Worm (Caenorhabditis elegans): ENCODE results near the gene drd-50.

The drd-50 gene

ce11 chrIV:4093087-4093486, 24.4 kb upstream of the drd-50 start:
- no peak for TF ChIP-seq skn-1 (tag; optimal IDR thresholded peaks at IDR 0.05)
- no peak for TF ChIP-seq egl-27 (tag; optimal IDR thresholded peaks at IDR 0.05)
- TF ChIP-seq daf-12 (tag; optimal IDR thresholded peaks at IDR 0.05), result no peak
- TF ChIP-seq ama-1 (optimal IDR thresholded peaks at IDR 0.05), result peak; percentile 1
- no peak for TF ChIP-seq nhr-77 (tag; optimal IDR thresholded peaks at IDR 0.05)
- TF ChIP-seq nhr-11 (tag; optimal IDR thresholded peaks at IDR 0.05), result no peak
- peak; percentile 66 for TF ChIP-seq R02D3.7 (tag; optimal IDR thresholded peaks at IDR 0.05)
- peak; percentile 62 for TF ChIP-seq fos-1 (tag; optimal IDR thresholded peaks at IDR 0.05)
- no peak for TF ChIP-seq ceh-9 (tag; optimal IDR thresholded peaks at IDR 0.05)
- TF ChIP-seq nhr-237 (tag; optimal IDR thresholded peaks at IDR 0.05), result no peak
- TF ChIP-seq egl-5 (tag; optimal IDR thresholded peaks at IDR 0.05), result peak; percentile 10
- TF ChIP-seq ceh-16 (tag; optimal IDR thresholded peaks at IDR 0.05), result no peak
- peak; percentile 62 for TF ChIP-seq snpc-4 (tag; optimal IDR thresholded peaks at IDR 0.05)
- no peak for TF ChIP-seq zag-1 (tag; optimal IDR thresholded peaks at IDR 0.05)
- peak; percentile 70 for TF ChIP-seq lin-39 (tag; optimal IDR thresholded peaks at IDR 0.05)
- peak; percentile 92 for TF ChIP-seq ceh-28 (tag; optimal IDR thresholded peaks at IDR 0.05)
- TF ChIP-seq lsy-12 (tag; optimal IDR thresholded peaks at IDR 0.05), result peak; percentile 64
- no peak for TF ChIP-seq ztf-4 (tag; optimal IDR thresholded peaks at IDR 0.05)
- peak; percentile 58 for TF ChIP-seq elt-2 (tag; optimal IDR thresholded peaks at IDR 0.05)
- TF ChIP-seq hmg-11 (tag; optimal IDR thresholded peaks at IDR 0.05), result peak; percentile 94
- TF ChIP-seq fkh-10 (GFP tag; optimal IDR thresholded peaks at IDR 0.05), result no peak
- no peak for TF ChIP-seq pqm-1 (tag; optimal IDR thresholded peaks at IDR 0.05)
- TF ChIP-seq jun-1 (tag; optimal IDR thresholded peaks at IDR 0.05), result peak; percentile 77
- peak; percentile 64 for TF ChIP-seq nhr-43 (tag; optimal IDR thresholded peaks at IDR 0.05; ENCODE audit: poor library complexity, severe bottlenecking)
- TF ChIP-seq unc-62 (GFP tag; optimal IDR thresholded peaks at IDR 0.05), result peak; percentile 34
- TF ChIP-seq aly-2 (tag; optimal IDR thresholded peaks at IDR 0.05), result no peak
- peak; percentile 29 for TF ChIP-seq mdl-1 (tag; optimal IDR thresholded peaks at IDR 0.05)
- TF ChIP-seq ztf-11 (tag; optimal IDR thresholded peaks at IDR 0.05), result no peak
- no peak for TF ChIP-seq elt-3 (tag; optimal IDR thresholded peaks at IDR 0.05)
- TF ChIP-seq lin-15B (tag; optimal IDR thresholded peaks at IDR 0.05), result peak; percentile 47
- TF ChIP-seq nhr-25 (tag; optimal IDR thresholded peaks at IDR 0.05), result peak; percentile 70
- no peak for TF ChIP-seq fkh-2 (tag; optimal IDR thresholded peaks at IDR 0.05)
- no peak for TF ChIP-seq unc-39 (tag; optimal IDR thresholded peaks at IDR 0.05)
- TF ChIP-seq tbx-2 (tag; optimal IDR thresholded peaks at IDR 0.05), result peak; percentile 42
- TF ChIP-seq elt-1 (tag; optimal IDR thresholded peaks at IDR 0.05), result no peak
- TF ChIP-seq eor-1 (tag; optimal IDR thresholded peaks at IDR 0.05), result no peak
- no peak for TF ChIP-seq ceh-82 (tag; optimal IDR thresholded peaks at IDR 0.05)
- TF ChIP-seq nhr-76 (tag; optimal IDR thresholded peaks at IDR 0.05), result no peak
- TF ChIP-seq mml-1 (tag; optimal IDR thresholded peaks at IDR 0.05), result no peak
- TF ChIP-seq pha-4 (tag; optimal IDR thresholded peaks at IDR 0.05), result peak; percentile 76
- TF ChIP-seq nhr-23 (tag; optimal IDR thresholded peaks at IDR 0.05), result peak; percentile 51
- TF ChIP-seq sea-2 (GFP tag; optimal IDR thresholded peaks at IDR 0.05), result no peak
- TF ChIP-seq nhr-12 (tag; optimal IDR thresholded peaks at IDR 0.05), result no peak
- no peak for TF ChIP-seq ZK546.5 (tag; optimal IDR thresholded peaks at IDR 0.05)
- no peak for TF ChIP-seq nhr-28 (tag; optimal IDR thresholded peaks at IDR 0.05)
- TF ChIP-seq nhr-67 (tag; optimal IDR thresholded peaks at IDR 0.05), result no peak
- peak; percentile 84 for TF ChIP-seq nfya-1 (tag; optimal IDR thresholded peaks at IDR 0.05; ENCODE audit: insufficient read depth)

ce11 chrIV:4094364-4094763, 23.2 kb upstream of the drd-50 start:
- TF ChIP-seq fkh-10 (GFP tag; optimal IDR thresholded peaks at IDR 0.05) (no peak), nhr-25 (tag; optimal IDR thresholded peaks at IDR 0.05) (no peak), nfya-1 (tag; optimal IDR thresholded peaks at IDR 0.05; ENCODE audit: insufficient read depth) (peak; percentile 14)
